Fruit fly (Drosophila melanogaster) whole organism, embryonic: Measurements from ENCODE around the gene CG8292.

Source experiments
- Atf-2 ChIP-seq: fragments of 200-800 bp; sonication (Bioruptor generic); optimal IDR thresholded peaks from 2 replicates; lab custom pipeline; 2016; ENCODE audit warnings: missing biosample characterization, missing genetic modification characterization
- Bgb ChIP-seq: fragments of 200-800 bp; sonication (Bioruptor generic); IDR thresholded peaks from 2 replicates; pipeline ENCODE4 v1.3.6; 2022; ENCODE audit warnings: missing biosample characterization, missing genetic modification characterization; ENCODE audit not compliant: partially characterized antibody
- CG10209 ChIP-seq: fragments of 200-800 bp; sonication (Bioruptor generic); optimal IDR thresholded peaks from 3 replicates; lab custom pipeline; 2017; ENCODE audit warnings: missing biosample characterization, mild to moderate bottlenecking, missing genetic modification characterization, missing genetic modification reagents
- CG1024 ChIP-seq: fragments of 200-800 bp; sonication (Bioruptor generic); IDR thresholded peaks from 2 replicates; pipeline ENCODE4 v1.3.6; 2022; ENCODE audit warnings: missing biosample characterization, missing genetic modification characterization
- CG11723 ChIP-seq: fragments of 200-800 bp; sonication (Bioruptor generic); optimal IDR thresholded peaks from 2 replicates; lab custom pipeline; 2017; ENCODE audit warnings: missing biosample characterization, mild to moderate bottlenecking, missing genetic modification characterization
- CG12942 ChIP-seq: fragments of 200-800 bp; sonication (Bioruptor generic); optimal IDR thresholded peaks from 3 replicates; lab custom pipeline; 2016; ENCODE audit warnings: missing biosample characterization, missing genetic modification characterization
- CG13296 ChIP-seq: fragments of 200-800 bp; sonication (Bioruptor generic); optimal IDR thresholded peaks from 3 replicates; lab custom pipeline; 2018; ENCODE audit warnings: missing biosample characterization, mild to moderate bottlenecking, missing genetic modification characterization
- CG14050 ChIP-seq: fragments of 200-800 bp; sonication (Bioruptor generic); IDR thresholded peaks from 3 replicates; pipeline ENCODE4 v1.3.6; 2022; ENCODE audit warnings: missing biosample characterization, missing genetic modification characterization
- CG14710 ChIP-seq: fragments of 200-800 bp; sonication (Bioruptor generic); optimal IDR thresholded peaks from 3 replicates; lab custom pipeline; 2019; ENCODE audit warnings: missing biosample characterization, mild to moderate bottlenecking, missing genetic modification characterization, moderate library complexity
- CG17385 ChIP-seq: fragments of 200-800 bp; sonication (Bioruptor generic); optimal IDR thresholded peaks from 3 replicates; lab custom pipeline; 2018; ENCODE audit warnings: missing biosample characterization, mild to moderate bottlenecking, missing genetic modification characterization
- CG2116 ChIP-seq: fragments of 200-800 bp; sonication (Bioruptor generic); optimal IDR thresholded peaks from 3 replicates; lab custom pipeline; 2018; ENCODE audit warnings: missing biosample characterization, mild to moderate bottlenecking, missing genetic modification characterization
- CG2712 ChIP-seq: fragments of 200-800 bp; optimal IDR thresholded peaks from 3 replicates; lab custom pipeline; 2019; ENCODE audit warnings: missing biosample characterization, mild to moderate bottlenecking, missing genetic modification characterization, moderate library complexity
- CG32772 ChIP-seq: fragments of 200-800 bp; sonication (Bioruptor generic); IDR thresholded peaks from 2 replicates; pipeline ENCODE4 v1.3.6; 2022; ENCODE audit warnings: missing biosample characterization, missing genetic modification characterization
- CG34422 ChIP-seq: fragments of 200-800 bp; sonication (Bioruptor generic); IDR thresholded peaks from 3 replicates; pipeline ENCODE4 v1.3.6; 2022; ENCODE audit warnings: missing biosample characterization, missing genetic modification characterization
- CG42726 ChIP-seq: fragments of 200-800 bp; sonication (Bioruptor generic); IDR thresholded peaks from 2 replicates; pipeline ENCODE4 v1.3.6; 2022; ENCODE audit warnings: missing biosample characterization, missing genetic modification characterization; ENCODE audit not compliant: partially characterized antibody
- CG43689 ChIP-seq: fragments of 200-800 bp; sonication (Bioruptor generic); IDR thresholded peaks from 2 replicates; pipeline ENCODE4 v1.3.6; 2022; ENCODE audit warnings: missing biosample characterization, missing genetic modification characterization
- CG8359 ChIP-seq: fragments of 200-800 bp; sonication (Bioruptor generic); optimal IDR thresholded peaks from 2 replicates; lab custom pipeline; 2017; ENCODE audit warnings: missing biosample characterization, mild to moderate bottlenecking, missing genetic modification characterization, borderline replicate concordance
- CG9437 ChIP-seq: fragments of 200-800 bp; sonication (Bioruptor generic); optimal IDR thresholded peaks from 2 replicates; lab custom pipeline; 2018; ENCODE audit warnings: missing biosample characterization, mild to moderate bottlenecking, missing genetic modification characterization
- CoRest ChIP-seq: fragments of 200-800 bp; sonication (Bioruptor generic); optimal IDR thresholded peaks from 3 replicates; lab custom pipeline; 2018; ENCODE audit warnings: missing biosample characterization, mild to moderate bottlenecking, missing genetic modification characterization, moderate library complexity
- D19B ChIP-seq: fragments of 200-800 bp; sonication (Bioruptor generic); optimal IDR thresholded peaks from 2 replicates; lab custom pipeline; 2017; ENCODE audit warnings: missing biosample characterization, mild to moderate bottlenecking, missing genetic modification characterization
- Dref ChIP-seq: fragments of 200-800 bp; sonication (Bioruptor generic); IDR thresholded peaks from 2 replicates; pipeline ENCODE4 v1.3.6; 2022; ENCODE audit warnings: missing biosample characterization, missing genetic modification characterization
- Ets97D ChIP-seq: fragments of 200-800 bp; sonication (Bioruptor generic); optimal IDR thresholded peaks from 3 replicates; lab custom pipeline; 2016; ENCODE audit warnings: missing biosample characterization, missing genetic modification characterization
- HLHmδ ChIP-seq: fragments of 200-800 bp; sonication (Bioruptor generic); optimal IDR thresholded peaks from 2 replicates; lab custom pipeline; 2018; ENCODE audit warnings: missing biosample characterization, mild to moderate bottlenecking, missing genetic modification characterization, moderate library complexity
- Hey ChIP-seq: fragments of 200-800 bp; sonication (Bioruptor generic); optimal IDR thresholded peaks from 3 replicates; lab custom pipeline; 2018; ENCODE audit warnings: missing biosample characterization, mild to moderate bottlenecking, missing genetic modification characterization
- Hmr ChIP-seq: fragments of 200-800 bp; sonication (Bioruptor generic); optimal IDR thresholded peaks from 3 replicates; lab custom pipeline; 2017; ENCODE audit warnings: mild to moderate bottlenecking, missing biosample characterization, missing genetic modification reagents, missing genetic modification characterization
- Hr3 ChIP-seq: fragments of 200-800 bp; sonication (Bioruptor generic); optimal IDR thresholded peaks from 3 replicates; lab custom pipeline; 2016; ENCODE audit warnings: missing biosample characterization, missing genetic modification characterization
- MBD-R2 ChIP-seq: fragments of 200-800 bp; sonication (Bioruptor generic); IDR thresholded peaks from 2 replicates; pipeline ENCODE4 v1.3.6; 2022; ENCODE audit warnings: missing biosample characterization, missing genetic modification characterization
- Neu2 ChIP-seq: fragments of 200-800 bp; sonication (Bioruptor generic); optimal IDR thresholded peaks from 3 replicates; lab custom pipeline; 2016; ENCODE audit warnings: missing biosample characterization, missing genetic modification characterization, borderline replicate concordance
- Nf-YC ChIP-seq: fragments of 200-800 bp; optimal IDR thresholded peaks from 3 replicates; lab custom pipeline; 2019; ENCODE audit warnings: missing biosample characterization, mild to moderate bottlenecking, missing genetic modification characterization, moderate library complexity
- Optix ChIP-seq: fragments of 200-800 bp; sonication (Bioruptor generic); IDR thresholded peaks from 3 replicates; pipeline ENCODE4 v1.3.6; 2022; ENCODE audit warnings: missing biosample characterization, missing genetic modification characterization
- Side ChIP-seq: fragments of 200-800 bp; sonication (Bioruptor generic); optimal IDR thresholded peaks from 2 replicates; lab custom pipeline; 2016; ENCODE audit warnings: missing biosample characterization, missing genetic modification characterization
- Usf ChIP-seq: fragments of 200-800 bp; sonication (Bioruptor generic); optimal IDR thresholded peaks from 2 replicates; lab custom pipeline; 2017; ENCODE audit warnings: missing genotype, missing biosample characterization, missing genetic modification characterization
- Xrp1 ChIP-seq: fragments of 200-800 bp; sonication (Bioruptor generic); IDR thresholded peaks from 2 replicates; pipeline ENCODE4 v1.3.6; 2022; ENCODE audit warnings: missing biosample characterization, missing genetic modification characterization
- ara ChIP-seq: fragments of 200-800 bp; sonication (Bioruptor generic); IDR thresholded peaks from 2 replicates; pipeline ENCODE4 v1.3.6; 2022; ENCODE audit warnings: missing biosample characterization, missing genetic modification characterization
- cwo ChIP-seq: fragments of 200-800 bp; sonication (Bioruptor generic); optimal IDR thresholded peaks from 3 replicates; lab custom pipeline; 2017; ENCODE audit warnings: missing biosample characterization, missing genetic modification characterization, mild to moderate bottlenecking, moderate library complexity, missing genetic modification reagents
- dpn ChIP-seq, 2 experiments: fragments of 200-800 bp; sonication (Bioruptor generic); optimal IDR thresholded peaks; 3 replicates each; lab custom pipeline; 2016; ENCODE audit warnings: missing biosample characterization in 2 of 2, missing genetic modification characterization in 2 of 2
- esg ChIP-seq: fragments of 200-800 bp; sonication (Bioruptor generic); conservative IDR thresholded peaks from 2 replicates; pipeline ENCODE4 v1.3.6; 2022; ENCODE audit warnings: missing biosample characterization, missing genetic modification characterization
- gcm ChIP-seq: fragments of 200-800 bp; sonication (Bioruptor generic); optimal IDR thresholded peaks from 2 replicates; lab custom pipeline; 2019; ENCODE audit warnings: missing biosample characterization, mild to moderate bottlenecking, missing genetic modification characterization, moderate library complexity
- gfzf ChIP-seq: fragments of 200-800 bp; sonication (Bioruptor generic); optimal IDR thresholded peaks from 2 replicates; lab custom pipeline; 2016; ENCODE audit warnings: missing biosample characterization, mild to moderate bottlenecking, missing genetic modification characterization, moderate library complexity
- ham ChIP-seq: fragments of 200-800 bp; sonication (Bioruptor generic); IDR thresholded peaks from 2 replicates; pipeline ENCODE4 v1.3.6; 2022; ENCODE audit warnings: missing biosample characterization, missing genetic modification characterization
- klu ChIP-seq: fragments of 200-800 bp; sonication (Bioruptor generic); IDR thresholded peaks from 2 replicates; pipeline ENCODE4 v1.3.6; 2022; ENCODE audit warnings: missing biosample characterization, missing genetic modification characterization
- oc ChIP-seq: fragments of 200-800 bp; sonication (Bioruptor generic); optimal IDR thresholded peaks from 2 replicates; lab custom pipeline; 2018; ENCODE audit warnings: missing biosample characterization, mild to moderate bottlenecking, missing genetic modification characterization, moderate library complexity
- pan ChIP-seq, 4 experiments: fragments of >200 bp in 3 of 4; fragments of 200-800 bp in 1 of 4; sonication (Bioruptor generic) in 1 of 4; optimal IDR thresholded peaks in 3 of 4; IDR thresholded peaks in 1 of 4; 2 replicates each; pipeline versions ENCODE4 v1.3.6 to Lab custom; 2017 to 2022; ENCODE audit warnings: missing biosample characterization in 2 of 4, missing genetic modification characterization in 2 of 4, mixed read lengths in 1 of 4
- phol ChIP-seq: fragments of 200-800 bp; sonication (Bioruptor generic); optimal IDR thresholded peaks from 3 replicates; lab custom pipeline; 2018; ENCODE audit warnings: missing biosample characterization, mild to moderate bottlenecking, missing genetic modification characterization, moderate library complexity
- ro ChIP-seq: fragments of 200-800 bp; sonication (Bioruptor generic); IDR thresholded peaks from 2 replicates; pipeline ENCODE4 v1.3.6; 2022; ENCODE audit warnings: missing biosample characterization, missing genetic modification characterization
- schlank ChIP-seq: fragments of 200-800 bp; sonication (Bioruptor generic); optimal IDR thresholded peaks from 2 replicates; lab custom pipeline; 2018; ENCODE audit warnings: missing biosample characterization, mild to moderate bottlenecking, missing genetic modification characterization
- so ChIP-seq: fragments of 200-800 bp; sonication (Bioruptor generic); IDR thresholded peaks from 3 replicates; pipeline ENCODE4 v1.3.6; 2022; ENCODE audit warnings: missing biosample characterization, missing genetic modification characterization
- stwl ChIP-seq: fragments of 200-800 bp; sonication (Bioruptor generic); optimal IDR thresholded peaks from 3 replicates; lab custom pipeline; 2018; ENCODE audit warnings: missing biosample characterization, mild to moderate bottlenecking, missing genetic modification characterization, moderate library complexity
- vnd ChIP-seq: fragments of 200-800 bp; sonication (Bioruptor generic); IDR thresholded peaks from 3 replicates; pipeline ENCODE4 v1.3.6; 2022; ENCODE audit warnings: missing biosample characterization, missing genetic modification characterization; ENCODE audit not compliant: partially characterized antibody
- zen ChIP-seq: fragments of 200-800 bp; sonication (Bioruptor generic); optimal IDR thresholded peaks from 3 replicates; lab custom pipeline; 2018; ENCODE audit warnings: missing biosample characterization, mild to moderate bottlenecking, missing genetic modification characterization, moderate library complexity

CG8292 gene

dm6 chr2L:8266145-8266544, 48.3 kb upstream of the CG8292 start (continued):
- peak; percentile 73 for TF ChIP-seq CG2712
- peak; percentile 30 for TF ChIP-seq CG14710 (tag; lab: Kevin White, UChicago)
- peak; percentile 42 for TF ChIP-seq cwo (GFP tag; lab: Kevin White, UChicago)
- peak; percentile 53 for TF ChIP-seq CG17385 (GFP tag; lab: Kevin White, UChicago)
- no peak for TF ChIP-seq HLHmδ (GFP tag; lab: Kevin White, UChicago)
- no peak for TF ChIP-seq CG14050 (GFP tag; lab: Robert Waterston, UW)
- no peak for TF ChIP-seq pan (optimal IDR thresholded peaks at IDR 0.05; lab: Kevin White, UChicago)
- peak in 1 of 2 experiments; percentile 74 for TF ChIP-seq pan (GFP tag; optimal IDR thresholded peaks at IDR 0.05 in 1 of 2, IDR thresholded peaks at IDR 0.05 in 1 of 2)
- TF ChIP-seq CG43689 (GFP tag; lab: Robert Waterston, UW) = no peak
- no peak for TF ChIP-seq CG1024 (GFP tag; lab: Robert Waterston, UW)
- TF ChIP-seq dpn (GFP tag; optimal IDR thresholded peaks at IDR 0.05; lab: Kevin White, UChicago) = peak in 1 of 2 experiments; percentile 56
- peak; percentile 33 for TF ChIP-seq CG11723 (GFP tag; lab: Kevin White, UChicago)
- TF ChIP-seq gfzf (GFP tag; lab: Kevin White, UChicago) = no peak
- peak; percentile 82 for TF ChIP-seq phol (tag; lab: Kevin White, UChicago)
- TF ChIP-seq so = peak; percentile 77; the same call in 2 of the 3 replicates
- TF ChIP-seq vnd (GFP tag; lab: Robert Waterston, UW) = no peak
- no peak for TF ChIP-seq zen (tag; lab: Kevin White, UChicago)
- TF ChIP-seq CG42726 = no peak
- peak; percentile 71 for TF ChIP-seq gcm (GFP tag; lab: Kevin White, UChicago)
- TF ChIP-seq Hmr (GFP tag; lab: Kevin White, UChicago) = peak; percentile 40
- TF ChIP-seq Nf-YC (tag; lab: Kevin White, UChicago) = peak; percentile 43
- peak; percentile 47; the same call in 1 of the 2 replicates for TF ChIP-seq Xrp1 (GFP tag; lab: Robert Waterston, UW)
- TF ChIP-seq stwl (tag; lab: Kevin White, UChicago) = no peak
- TF ChIP-seq CoRest = peak; percentile 72
- TF ChIP-seq ara = no peak
- TF ChIP-seq Bgb (GFP tag; lab: Robert Waterston, UW) = no peak
- TF ChIP-seq Hr3 (GFP tag; lab: Kevin White, UChicago) = peak; percentile 36
- no peak for TF ChIP-seq CG2116 (GFP tag; lab: Kevin White, UChicago)
- 0 out of 3 replicates have a peak, but pooled peaks have one; percentile 34 for TF ChIP-seq CG34422 (GFP tag; lab: Robert Waterston, UW)
- no peak for TF ChIP-seq Optix (GFP tag; lab: Robert Waterston, UW)
- no peak for TF ChIP-seq CG32772 (GFP tag; lab: Robert Waterston, UW)
- TF ChIP-seq CG10209 (GFP tag; lab: Kevin White, UChicago) = peak; percentile 38
- TF ChIP-seq MBD-R2 (GFP tag; lab: Robert Waterston, UW) = no peak
- TF ChIP-seq ham (GFP tag; lab: Robert Waterston, UW) = no peak
- peak; percentile 78 for TF ChIP-seq CG13296 (GFP tag; lab: Kevin White, UChicago)
- TF ChIP-seq D19B (GFP tag; lab: Kevin White, UChicago) = no peak
- no peak for TF ChIP-seq Atf-2
- no peak for TF ChIP-seq Dref (GFP tag; lab: Robert Waterston, UW)
- TF ChIP-seq CG9437 (GFP tag; lab: Kevin White, UChicago) = peak; percentile 59
- no peak for TF ChIP-seq Hey
- no peak for TF ChIP-seq Usf (GFP tag; lab: Kevin White, UChicago)
- TF ChIP-seq klu (GFP tag; lab: Robert Waterston, UW) = 0 out of 2 replicates have a peak, but pooled peaks have one; percentile 25
- TF ChIP-seq CG12942 (GFP tag; lab: Kevin White, UChicago) = peak; percentile 4
- TF ChIP-seq ro (GFP tag; lab: Robert Waterston, UW) = no peak
- TF ChIP-seq oc (tag; lab: Kevin White, UChicago) = peak; percentile 9
- TF ChIP-seq Ets97D (GFP tag; lab: Kevin White, UChicago) = no peak
- no peak for TF ChIP-seq Side (GFP tag; lab: Kevin White, UChicago)
- no peak for TF ChIP-seq Neu2 (GFP tag; lab: Kevin White, UChicago)
- TF ChIP-seq esg (GFP tag; lab: Robert Waterston, UW) = peak; percentile 54
- TF ChIP-seq schlank = no peak
- TF ChIP-seq CG8359 (GFP tag; lab: Kevin White, UChicago) = peak; percentile 9
